Worm (Caenorhabditis elegans) whole organism, early embryonic: Measurements from ENCODE around the gene ttr-28.

Experiments used
- B0310.2 ChIP-seq: sonication (generic microtip); optimal IDR thresholded peaks from 2 replicates; lab custom pipeline; 2016; ENCODE audit warnings: mild to moderate bottlenecking, missing genetic modification characterization, missing compliant biosample characterization
- F13C5.2 ChIP-seq: sonication (generic microtip); optimal IDR thresholded peaks from 2 replicates; lab custom pipeline; 2017; ENCODE audit warnings: mild to moderate bottlenecking, missing genetic modification characterization, inconsistent platforms, missing compliant biosample characterization
- aly-1 ChIP-seq: sonication (generic microtip); optimal IDR thresholded peaks from 2 replicates; lab custom pipeline; 2016; ENCODE audit warnings: missing genetic modification characterization, missing compliant biosample characterization
- ama-1 ChIP-seq: fragments of 150-350 bp; optimal IDR thresholded peaks from 2 replicates; lab custom pipeline; 2014
- ceh-13 ChIP-seq: fragments of 200-800 bp; sonication (Bioruptor generic); optimal IDR thresholded peaks from 2 replicates; lab custom pipeline; 2018; ENCODE audit warnings: mild to moderate bottlenecking, missing genetic modification characterization, missing compliant biosample characterization
- ceh-36 ChIP-seq: sonication (generic microtip); optimal IDR thresholded peaks from 2 replicates; lab custom pipeline; 2016; ENCODE audit warnings: missing genetic modification characterization, inconsistent platforms, missing compliant biosample characterization
- ets-7 ChIP-seq: sonication (generic microtip); optimal IDR thresholded peaks from 2 replicates; lab custom pipeline; 2016; ENCODE audit warnings: missing genotype, missing genetic modification characterization, missing compliant biosample characterization
- flt-1 ChIP-seq: fragments of 200-800 bp; sonication (Bioruptor generic); IDR thresholded peaks from 2 replicates; pipeline ENCODE4 v1.3.6; 2022; ENCODE audit warnings: missing genetic modification characterization, missing compliant biosample characterization
- hmbx-1 ChIP-seq: sonication (generic microtip); optimal IDR thresholded peaks from 2 replicates; lab custom pipeline; 2016; ENCODE audit warnings: mild to moderate bottlenecking, missing genetic modification characterization, missing compliant biosample characterization
- hmg-4 ChIP-seq: fragments of 200-800 bp; sonication (Bioruptor generic); optimal IDR thresholded peaks from 2 replicates; lab custom pipeline; 2018; ENCODE audit warnings: mild to moderate bottlenecking, missing genetic modification characterization, missing compliant biosample characterization
- hnd-1 ChIP-seq: sonication (generic microtip); optimal IDR thresholded peaks from 2 replicates; lab custom pipeline; 2016; ENCODE audit warnings: missing genetic modification characterization, missing compliant biosample characterization
- pes-1 ChIP-seq: fragments of 200-800 bp; sonication (Bioruptor generic); IDR thresholded peaks from 2 replicates; pipeline ENCODE4 v1.3.6; 2022; ENCODE audit warnings: missing genetic modification reagents, missing genetic modification characterization, missing compliant biosample characterization
- scrt-1 ChIP-seq: fragments of 200-800 bp; sonication (Bioruptor generic); IDR thresholded peaks from 2 replicates; pipeline ENCODE4 v1.3.6; 2022; ENCODE audit warnings: missing genetic modification characterization, missing compliant biosample characterization
- sea-1 ChIP-seq: fragments of 200-800 bp; sonication (Bioruptor generic); conservative IDR thresholded peaks from 2 replicates; pipeline ENCODE4 v1.3.6; 2022; ENCODE audit warnings: missing genetic modification characterization, missing compliant biosample characterization

ce11 chrV:12944229-12944628, 39.3 kb upstream of the ttr-28 start, which contains the start of gene T16G1.3:
- TF ChIP-seq hnd-1 (tag; lab: Kevin White, UChicago) (no peak), ama-1 (no peak), ceh-36 (tag; lab: Kevin White, UChicago) (no peak), hmbx-1 (tag; lab: Kevin White, UChicago) (no peak), F13C5.2 (no peak), pes-1 (GFP tag; lab: Robert Waterston, UW) (no peak), aly-1 (tag; lab: Kevin White, UChicago) (no peak), sea-1 (GFP tag; lab: Robert Waterston, UW) (no peak), ceh-13 (GFP tag; lab: Kevin White, UChicago) (no peak), hmg-4 (no peak), flt-1 (GFP tag; lab: Robert Waterston, UW) (no peak), B0310.2 (tag; lab: Kevin White, UChicago) (no peak), ets-7 (tag; lab: Kevin White, UChicago) (no peak), scrt-1 (GFP tag; lab: Robert Waterston, UW) (no peak)
